Worm (Caenorhabditis elegans) whole organism, L4/young adult: Measurements from ENCODE around the gene rbbp-5.

Experiments
- W03F9.2 ChIP-seq: fragments of 150-350 bp; optimal IDR thresholded peaks from 2 replicates; lab custom pipeline; 2014; ENCODE audit warnings: missing biosample characterization, missing genetic modification characterization
- dao-5 ChIP-seq: sonication (generic microtip); optimal IDR thresholded peaks from 2 replicates; lab custom pipeline; 2016; ENCODE audit warnings: missing genotype, missing genetic modification characterization, moderate library complexity, missing compliant biosample characterization
- him-1 ChIP-seq: sonication (generic microtip); optimal IDR thresholded peaks from 2 replicates; lab custom pipeline; 2016; ENCODE audit warnings: missing genotype, missing genetic modification reagents, missing genetic modification characterization, missing compliant biosample characterization

rbbp-5 gene

ce11 chrII:6113842-6114441 is 16.3 kb downstream of the rbbp-5 start:
- no peak for TF ChIP-seq W03F9.2 (tag; lab: Kevin White, UChicago)
- no peak for TF ChIP-seq dao-5 (tag; lab: Kevin White, UChicago)
- TF ChIP-seq him-1 (tag; lab: Kevin White, UChicago), result no peak

ce11 chrII:6115283-6115682 is 17.7 kb downstream of the rbbp-5 start:
- no peak for TF ChIP-seq dao-5 (tag; lab: Kevin White, UChicago)
- no peak for TF ChIP-seq W03F9.2 (tag; lab: Kevin White, UChicago)
- TF ChIP-seq him-1 (tag; lab: Kevin White, UChicago), result no peak

ce11 chrII:6116701-6117100 is 19.1 kb downstream of the rbbp-5 start:
- no peak for TF ChIP-seq him-1 (tag; lab: Kevin White, UChicago)
- no peak for TF ChIP-seq dao-5 (tag; lab: Kevin White, UChicago)
- TF ChIP-seq W03F9.2 (tag; lab: Kevin White, UChicago), result no peak

ce11 chrII:6118163-6118562 is 20.5 kb downstream of the rbbp-5 start, which contains the start of gene C29H12.6:
TSS of gene C29H12.6 (minus strand) at chrII:6118263.
- TF ChIP-seq W03F9.2 (tag; lab: Kevin White, UChicago) (no peak), dao-5 (tag; lab: Kevin White, UChicago) (no peak), him-1 (tag; lab: Kevin White, UChicago) (no peak)

ce11 chrII:6120548-6120947 is 22.9 kb downstream of the rbbp-5 start:
- TF ChIP-seq dao-5 (tag; lab: Kevin White, UChicago) (no peak), him-1 (tag; lab: Kevin White, UChicago) (no peak), W03F9.2 (tag; lab: Kevin White, UChicago) (no peak)

- TF ChIP-seq W03F9.2 (tag; lab: Kevin White, UChicago), result peak; percentile 38
- TF ChIP-seq him-1 (tag; lab: Kevin White, UChicago), result no peak
These were observed 25.2 kb downstream of the rbbp-5 start for ce11 chrII:6122641-6123424.

ce11 chrII:6123513-6123912 is 25.9 kb downstream of the rbbp-5 start, which contains the start of gene C29H12.2:
TSS of gene C29H12.2 (plus strand) at chrII:6123809.
- TF ChIP-seq him-1 (tag; lab: Kevin White, UChicago) (no peak), W03F9.2 (tag; lab: Kevin White, UChicago) (no peak), dao-5 (tag; lab: Kevin White, UChicago) (no peak)

ce11 chrII:6125259-6125658 is 27.6 kb downstream of the rbbp-5 start, which contains the start of gene rars-2:
TSS of gene rars-2 (plus strand) at chrII:6125559.
- TF ChIP-seq dao-5 (tag; lab: Kevin White, UChicago), result no peak
- no peak for TF ChIP-seq W03F9.2 (tag; lab: Kevin White, UChicago)
- no peak for TF ChIP-seq him-1 (tag; lab: Kevin White, UChicago)

- no peak for TF ChIP-seq him-1 (tag; lab: Kevin White, UChicago)
- TF ChIP-seq W03F9.2 (tag; lab: Kevin White, UChicago), result no peak
- TF ChIP-seq dao-5 (tag; lab: Kevin White, UChicago), result no peak
These were observed 35.0 kb downstream of the rbbp-5 start, which contains the start of gene abts-3 for ce11 chrII:6132595-6132994. TSS of gene abts-3 (plus strand) at chrII:6132895.

ce11 chrII:6135530-6135929 is 37.9 kb downstream of the rbbp-5 start:
- no peak for TF ChIP-seq him-1 (tag; lab: Kevin White, UChicago)
- no peak for TF ChIP-seq dao-5 (tag; lab: Kevin White, UChicago)
- TF ChIP-seq W03F9.2 (tag; lab: Kevin White, UChicago), result no peak

ce11 chrII:6136712-6137111 is 39.1 kb downstream of the rbbp-5 start:
- TF ChIP-seq dao-5 (tag; lab: Kevin White, UChicago) (no peak), him-1 (tag; lab: Kevin White, UChicago) (no peak), W03F9.2 (tag; lab: Kevin White, UChicago) (no peak)

ce11 chrII:6138138-6138537 is 40.5 kb downstream of the rbbp-5 start:
- TF ChIP-seq him-1 (tag; lab: Kevin White, UChicago) (no peak), W03F9.2 (tag; lab: Kevin White, UChicago) (no peak), dao-5 (tag; lab: Kevin White, UChicago) (no peak)

- TF ChIP-seq him-1 (tag; lab: Kevin White, UChicago) (no peak), dao-5 (tag; lab: Kevin White, UChicago) (no peak), W03F9.2 (tag; lab: Kevin White, UChicago) (no peak)
These were observed 41.9 kb downstream of the rbbp-5 start for ce11 chrII:6139484-6139883.
